Worm (Caenorhabditis elegans) whole organism, midembryonic: Measurements from ENCODE around the gene R05A10.6.

ENCODE experiments used
- T22C8.4 ChIP-seq: fragments of 200-800 bp; sonication (Bioruptor generic); IDR thresholded peaks from 2 replicates; pipeline ENCODE4 v1.3.6; 2022; ENCODE audit warnings: missing genetic modification characterization, missing compliant biosample characterization
- cog-1 ChIP-seq: sonication (generic microtip); optimal IDR thresholded peaks from 2 replicates; lab custom pipeline; 2016; ENCODE audit warnings: missing genetic modification characterization, missing compliant biosample characterization
- flt-1 ChIP-seq: fragments of 200-800 bp; sonication (Bioruptor generic); IDR thresholded peaks from 2 replicates; pipeline ENCODE4 v1.3.6; 2022; ENCODE audit warnings: missing genetic modification characterization, missing compliant biosample characterization
- klf-2 ChIP-seq: fragments of 200-800 bp; sonication (Bioruptor generic); conservative IDR thresholded peaks from 2 replicates; pipeline ENCODE4 v1.3.6; 2022; ENCODE audit warnings: missing genetic modification reagents, missing genetic modification characterization, missing compliant biosample characterization
- med-1 ChIP-seq: sonication (generic microtip); optimal IDR thresholded peaks from 2 replicates; lab custom pipeline; 2017; ENCODE audit warnings: missing genetic modification characterization, mild to moderate bottlenecking, missing compliant biosample characterization, antibody characterized with exemption, missing genetic modification reagents; ENCODE audit not compliant: insufficient read depth
- ref-1 ChIP-seq: fragments of 200-800 bp; sonication (Bioruptor generic); conservative IDR thresholded peaks from 2 replicates; pipeline ENCODE4 v1.3.6; 2022; ENCODE audit warnings: missing genetic modification reagents, missing genetic modification characterization, missing compliant biosample characterization
- tab-1 ChIP-seq: fragments of 200-800 bp; sonication (Bioruptor generic); IDR thresholded peaks from 2 replicates; pipeline ENCODE4 v1.3.6; 2022; ENCODE audit warnings: missing genetic modification characterization, missing compliant biosample characterization
- ztf-23 ChIP-seq: fragments of 200-800 bp; sonication (Bioruptor generic); IDR thresholded peaks from 2 replicates; pipeline ENCODE4 v1.3.6; 2022; ENCODE audit warnings: missing genetic modification reagents, missing genetic modification characterization, missing compliant biosample characterization
- ztf-29 ChIP-seq: fragments of 200-800 bp; sonication (Bioruptor generic); IDR thresholded peaks from 2 replicates; pipeline ENCODE4 v1.3.6; 2022; ENCODE audit warnings: missing genetic modification reagents, missing genetic modification characterization, missing compliant biosample characterization

DNA sequence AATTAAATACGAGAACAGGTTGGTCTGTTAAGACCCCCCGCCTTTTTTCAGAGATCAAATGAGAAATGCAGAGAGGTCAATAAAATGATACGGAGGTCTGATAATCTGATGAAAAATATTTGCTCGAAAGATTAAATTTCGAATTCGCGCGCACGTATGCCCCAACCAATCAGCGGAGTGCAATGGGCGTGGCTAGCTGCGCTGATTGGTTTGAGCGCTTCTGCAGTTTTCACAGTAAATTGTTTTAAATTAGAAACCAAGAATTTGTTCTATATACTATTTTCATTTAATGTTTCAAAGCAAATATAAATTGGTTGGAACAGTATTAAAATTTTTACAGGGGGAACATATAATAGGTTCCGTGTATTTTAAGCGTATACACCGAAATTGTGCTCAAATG, 46.2 kb upstream of the R05A10.6 start:
- no peak for TF ChIP-seq flt-1
- TF ChIP-seq med-1, result no peak
- TF ChIP-seq ztf-29, result no peak
- no peak for TF ChIP-seq klf-2 (GFP tag; lab: Robert Waterston, UW)
- no peak for TF ChIP-seq cog-1
- TF ChIP-seq ref-1 (GFP tag; lab: Robert Waterston, UW), result no peak
- no peak for TF ChIP-seq T22C8.4 (GFP tag; lab: Robert Waterston, UW)
- no peak for TF ChIP-seq ztf-23
- TF ChIP-seq tab-1 (GFP tag; lab: Robert Waterston, UW), result no peak
